Worm (Caenorhabditis elegans) whole organism, L4/young adult: ENCODE data around the gene C40A11.3.

Source experiments
- W03F9.2 ChIP-seq: fragments of 150-350 bp; optimal IDR thresholded peaks from 2 replicates; lab custom pipeline; 2014; ENCODE audit warnings: missing biosample characterization, missing genetic modification characterization
- him-1 ChIP-seq: sonication (generic microtip); optimal IDR thresholded peaks from 2 replicates; lab custom pipeline; 2016; ENCODE audit warnings: missing genotype, missing genetic modification reagents, missing genetic modification characterization, missing compliant biosample characterization

ce11 chrII:2186730-2187129 lies 45.8 kb downstream of the C40A11.3 start:
- TF ChIP-seq him-1 (tag; lab: Kevin White, UChicago) (no peak), W03F9.2 (no peak)
